Fruit fly (Drosophila melanogaster): ENCODE measurements around the gene CenG1A.

The CenG1A gene

DNA sequence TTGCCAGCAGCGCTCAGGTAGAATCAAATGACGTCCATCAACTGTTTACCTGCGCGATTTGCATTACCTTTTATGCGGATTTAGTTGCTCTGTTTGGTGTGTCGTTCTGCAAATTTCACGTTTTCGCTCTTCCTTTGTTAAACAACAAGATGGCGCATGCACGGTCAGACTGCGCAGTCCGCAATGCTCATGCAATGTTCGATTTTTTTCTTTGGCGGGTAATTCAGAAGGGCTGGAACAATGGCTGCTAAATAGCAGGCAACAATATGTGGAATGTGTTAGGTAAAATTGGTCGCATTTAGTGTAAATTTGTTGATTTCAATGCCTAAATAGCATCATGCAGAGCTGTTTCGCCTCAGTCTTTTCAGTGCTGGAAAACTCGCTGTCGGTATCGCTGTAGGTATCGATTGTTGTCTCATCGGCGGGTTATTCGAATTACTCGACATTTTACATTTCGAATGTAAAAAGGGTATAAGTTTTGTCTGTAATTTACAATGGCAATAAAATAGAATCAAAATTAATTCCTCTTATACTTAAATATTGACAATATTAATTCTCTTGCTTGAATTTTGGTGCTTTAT is 69.1 kb downstream of the CenG1A start, which contains the start of gene Smg5 (continued):
- TF ChIP-seq ab (GFP tag; optimal IDR thresholded peaks at IDR 0.05): peak; percentile 78
- TF ChIP-seq Poxn (GFP tag; IDR thresholded peaks at IDR 0.05): peak; percentile 73
- TF ChIP-seq Hsf (GFP tag; optimal IDR thresholded peaks at IDR 0.05): peak; percentile 98
- TF ChIP-seq CG11093 (GFP tag; IDR thresholded peaks at IDR 0.05): peak; percentile 84; the same call in 2 of the 3 replicates
- TF ChIP-seq Kr (GFP tag; optimal IDR thresholded peaks at IDR 0.05): no peak
- peak; percentile 75 for TF ChIP-seq CG8388 (GFP tag; optimal IDR thresholded peaks at IDR 0.05)
- TF ChIP-seq CG9215 (GFP tag; IDR thresholded peaks at IDR 0.05): peak; percentile 90
- TF ChIP-seq zen (tag; optimal IDR thresholded peaks at IDR 0.05): peak; percentile 99
- TF ChIP-seq psq (GFP tag; optimal IDR thresholded peaks at IDR 0.05): peak; percentile 91
- TF ChIP-seq nerfin-2 (GFP tag; IDR thresholded peaks at IDR 0.05; ENCODE audit: partially characterized antibody): peak; percentile 97
- TF ChIP-seq CG17328 (GFP tag; IDR thresholded peaks at IDR 0.05): peak; percentile 95
- peak; percentile 86 for TF ChIP-seq CG7987 (GFP tag; optimal IDR thresholded peaks at IDR 0.05)
- TF ChIP-seq sens-2 (GFP tag; IDR thresholded peaks at IDR 0.05): peak; percentile 85
- TF ChIP-seq CG3726 (GFP tag; IDR thresholded peaks at IDR 0.05): peak; percentile 77; the same call in 2 of the 3 replicates
- TF ChIP-seq CG12071 (GFP tag; optimal IDR thresholded peaks at IDR 0.05): no peak
- peak; percentile 65; the same call in 2 of the 3 replicates for TF ChIP-seq jigr1 (GFP tag; IDR thresholded peaks at IDR 0.05)
- peak; percentile 63 for TF ChIP-seq CG1233 (GFP tag; optimal IDR thresholded peaks at IDR 0.05)
- peak; percentile 88 for TF ChIP-seq CG17612 (GFP tag; IDR thresholded peaks at IDR 0.05)
- no peak for TF ChIP-seq CG13894 (tag; optimal IDR thresholded peaks at IDR 0.05)
- TF ChIP-seq fu2 (GFP tag; optimal IDR thresholded peaks at IDR 0.05): peak; percentile 98
- peak; percentile 97 for TF ChIP-seq CG15696 (tag; optimal IDR thresholded peaks at IDR 0.05)
- peak; percentile 99 for TF ChIP-seq ken (GFP tag; IDR thresholded peaks at IDR 0.05)
- TF ChIP-seq Pdp1 (GFP tag; optimal IDR thresholded peaks at IDR 0.05): peak; percentile 87 to 92
- TF ChIP-seq ase (GFP tag; IDR thresholded peaks at IDR 0.05): peak; percentile 97
- peak; percentile 81 for TF ChIP-seq org-1 (GFP tag; optimal IDR thresholded peaks at IDR 0.05)
- peak; percentile 90 for TF ChIP-seq CG10209 (GFP tag; optimal IDR thresholded peaks at IDR 0.05)
- peak; percentile 72 for TF ChIP-seq CG17385 (GFP tag; optimal IDR thresholded peaks at IDR 0.05)
- TF ChIP-seq CrebB (tag; optimal IDR thresholded peaks at IDR 0.05): peak; percentile 51
- no peak for TF ChIP-seq CG15011 (GFP tag; optimal IDR thresholded peaks at IDR 0.05)
- TF ChIP-seq CG10147 (GFP tag; optimal IDR thresholded peaks at IDR 0.05): peak; percentile 76
- no peak for TF ChIP-seq Deaf1 (tag; optimal IDR thresholded peaks at IDR 0.05)
- TF ChIP-seq CG14860 (GFP tag; IDR thresholded peaks at IDR 0.05; ENCODE audit: partially characterized antibody): peak; percentile 97
- peak; percentile 56 for TF ChIP-seq cato (GFP tag; optimal IDR thresholded peaks at IDR 0.05; ENCODE audit: borderline replicate concordance)
- TF ChIP-seq hth (optimal IDR thresholded peaks at IDR 0.05): no peak
- TF ChIP-seq bab2 (GFP tag; optimal IDR thresholded peaks at IDR 0.05): peak; percentile 95
- peak; percentile 89 for TF ChIP-seq Hmr (GFP tag; optimal IDR thresholded peaks at IDR 0.05)
- peak; percentile 85 for TF ChIP-seq CG14667 (GFP tag; IDR thresholded peaks at IDR 0.05)
- TF ChIP-seq CG14965 (GFP tag; optimal IDR thresholded peaks at IDR 0.05; ENCODE audit: borderline replicate concordance): peak; percentile 69
- no peak for TF ChIP-seq sqz (GFP tag; optimal IDR thresholded peaks at IDR 0.05)
- no peak for TF ChIP-seq CG6813 (GFP tag; optimal IDR thresholded peaks at IDR 0.05)
- TF ChIP-seq ac (GFP tag; optimal IDR thresholded peaks at IDR 0.05): peak; percentile 37
- peak; percentile 83 for TF ChIP-seq Dref (GFP tag; IDR thresholded peaks at IDR 0.05)
- TF ChIP-seq CG30020 (tag; optimal IDR thresholded peaks at IDR 0.05): peak; percentile 86
- peak; percentile 87 for TF ChIP-seq cas (GFP tag; IDR thresholded peaks at IDR 0.05)
- peak; percentile 80 for TF ChIP-seq CG15514 (GFP tag; optimal IDR thresholded peaks at IDR 0.05)
- TF ChIP-seq bcd (GFP tag; optimal IDR thresholded peaks at IDR 0.05): peak; percentile 92
- TF ChIP-seq CG9797 (GFP tag; optimal IDR thresholded peaks at IDR 0.05): peak; percentile 56
- TF ChIP-seq Jarid2 (GFP tag; optimal IDR thresholded peaks at IDR 0.05): peak; percentile 51
- peak; percentile 80 for TF ChIP-seq hbn (GFP tag; IDR thresholded peaks at IDR 0.05; ENCODE audit: partially characterized antibody)

Measured in whole organism, embryonic.